Fruit fly (Drosophila melanogaster): Measurements from ENCODE around the gene CG32026.

DNA sequence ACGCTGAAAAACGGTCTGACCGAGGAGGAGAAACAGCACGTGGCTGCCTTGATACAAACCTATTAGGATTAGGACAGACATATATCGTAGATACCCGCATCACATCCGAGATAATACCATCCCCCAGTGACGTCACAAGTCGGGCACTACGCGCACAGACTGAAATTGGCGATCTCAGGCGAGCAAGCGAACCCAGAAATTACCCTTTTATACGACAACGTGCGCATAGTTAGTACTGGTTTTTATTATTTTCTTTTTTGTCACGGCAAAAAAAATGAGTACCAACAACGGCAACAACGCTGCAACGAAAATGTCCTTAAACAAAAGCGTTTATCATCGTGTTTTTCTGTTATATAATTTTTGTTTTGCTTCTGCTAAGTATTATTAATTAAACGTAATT lies 38.1 kb upstream of the CG32026 start:
- TF ChIP-seq insv (optimal IDR thresholded peaks at IDR 0.05) = no peak
- TF ChIP-seq Myc (optimal IDR thresholded peaks at IDR 0.05) = no peak
- TF ChIP-seq h (optimal IDR thresholded peaks at IDR 0.05) = no peak
